Fruit fly (Drosophila melanogaster) whole organism, adult: ENCODE results near the gene SK.

Experiments
- CG11617 ChIP-seq: fragments of 200-800 bp; sonication (Bioruptor generic); optimal IDR thresholded peaks from 2 replicates; lab custom pipeline; 2017; ENCODE audit warnings: mild to moderate bottlenecking, missing biosample characterization, missing genetic modification reagents, missing genetic modification characterization
- CG12768 ChIP-seq: fragments of 200-800 bp; sonication (Bioruptor generic); optimal IDR thresholded peaks from 2 replicates; lab custom pipeline; 2017; ENCODE audit warnings: missing biosample characterization, missing genetic modification characterization, mild to moderate bottlenecking, moderate library complexity, missing genetic modification reagents
- CG14711 ChIP-seq: fragments of 200-800 bp; sonication (Bioruptor generic); optimal IDR thresholded peaks from 2 replicates; lab custom pipeline; 2018; ENCODE audit warnings: missing biosample characterization, mild to moderate bottlenecking, missing genetic modification characterization, moderate library complexity
- CG1620 ChIP-seq: fragments of 200-800 bp; sonication (Bioruptor generic); optimal IDR thresholded peaks from 2 replicates; lab custom pipeline; 2016; ENCODE audit warnings: missing biosample characterization, missing genetic modification characterization
- CG33017 ChIP-seq: fragments of 200-800 bp; sonication (Bioruptor generic); optimal IDR thresholded peaks from 2 replicates; lab custom pipeline; 2018; ENCODE audit warnings: missing biosample characterization, mild to moderate bottlenecking, missing genetic modification characterization, moderate library complexity
- CG5204 ChIP-seq: fragments of 200-800 bp; sonication (Bioruptor generic); optimal IDR thresholded peaks from 2 replicates; lab custom pipeline; 2016; ENCODE audit warnings: missing biosample characterization, missing genetic modification characterization
- CG7045 ChIP-seq: fragments of 200-800 bp; sonication (Bioruptor generic); optimal IDR thresholded peaks from 2 replicates; lab custom pipeline; 2017; ENCODE audit warnings: missing biosample characterization, mild to moderate bottlenecking, missing genetic modification characterization
- CG7101 ChIP-seq: fragments of 200-800 bp; sonication (Bioruptor generic); optimal IDR thresholded peaks from 2 replicates; lab custom pipeline; 2018; ENCODE audit warnings: missing biosample characterization, mild to moderate bottlenecking, missing genetic modification characterization, moderate library complexity
- Clk ChIP-seq: fragments of 200-800 bp; sonication (Bioruptor generic); optimal IDR thresholded peaks from 2 replicates; lab custom pipeline; 2017; ENCODE audit warnings: missing biosample characterization, missing genetic modification characterization
- Crg-1 ChIP-seq: fragments of 200-800 bp; sonication (Bioruptor generic); optimal IDR thresholded peaks from 2 replicates; lab custom pipeline; 2016; ENCODE audit warnings: missing biosample characterization, missing genetic modification characterization
- Hr96 ChIP-seq: fragments of 200-800 bp; sonication (Bioruptor generic); optimal IDR thresholded peaks from 2 replicates; lab custom pipeline; 2016; ENCODE audit warnings: missing biosample characterization, missing genetic modification characterization
- Mnt ChIP-seq: fragments of 200-800 bp; sonication (Bioruptor generic); optimal IDR thresholded peaks from 2 replicates; lab custom pipeline; 2016; ENCODE audit warnings: missing biosample characterization, mild to moderate bottlenecking, missing genetic modification characterization
- bab1 ChIP-seq: fragments of 200-800 bp; sonication (Bioruptor generic); optimal IDR thresholded peaks from 3 replicates; lab custom pipeline; 2019; ENCODE audit warnings: missing biosample characterization, mild to moderate bottlenecking, missing genetic modification characterization, moderate library complexity
- cic ChIP-seq: fragments of 200-800 bp; sonication (Bioruptor generic); optimal IDR thresholded peaks from 2 replicates; lab custom pipeline; 2017; ENCODE audit warnings: missing biosample characterization, mild to moderate bottlenecking, missing genetic modification characterization, moderate library complexity
- cnc ChIP-seq, 2 experiments: fragments of >200 bp; optimal IDR thresholded peaks; 2 replicates each; lab custom pipeline; 2017
- kay ChIP-seq: fragments of 200-800 bp; sonication (Bioruptor generic); peaks from one replicate; lab custom pipeline; 2016; ENCODE audit warnings: missing biosample characterization, missing genetic modification characterization, borderline replicate concordance
- ovo ChIP-seq: fragments of 200-800 bp; sonication (Bioruptor generic); optimal IDR thresholded peaks from 2 replicates; lab custom pipeline; 2016; ENCODE audit warnings: missing biosample characterization, missing genetic modification characterization
- pad ChIP-seq: fragments of 200-800 bp; sonication (Bioruptor generic); optimal IDR thresholded peaks from 3 replicates; lab custom pipeline; 2017; ENCODE audit warnings: missing biosample characterization, missing genetic modification characterization, mild to moderate bottlenecking, moderate library complexity, missing genetic modification reagents
- tj ChIP-seq: fragments of 200-800 bp; sonication (Bioruptor generic); optimal IDR thresholded peaks from 3 replicates; lab custom pipeline; 2017; ENCODE audit warnings: missing biosample characterization, mild to moderate bottlenecking, missing genetic modification characterization, moderate library complexity
- toe ChIP-seq: fragments of 200-800 bp; sonication (Bioruptor generic); optimal IDR thresholded peaks from 2 replicates; lab custom pipeline; 2016; ENCODE audit warnings: missing biosample characterization, missing genetic modification characterization

SK gene

DNA sequence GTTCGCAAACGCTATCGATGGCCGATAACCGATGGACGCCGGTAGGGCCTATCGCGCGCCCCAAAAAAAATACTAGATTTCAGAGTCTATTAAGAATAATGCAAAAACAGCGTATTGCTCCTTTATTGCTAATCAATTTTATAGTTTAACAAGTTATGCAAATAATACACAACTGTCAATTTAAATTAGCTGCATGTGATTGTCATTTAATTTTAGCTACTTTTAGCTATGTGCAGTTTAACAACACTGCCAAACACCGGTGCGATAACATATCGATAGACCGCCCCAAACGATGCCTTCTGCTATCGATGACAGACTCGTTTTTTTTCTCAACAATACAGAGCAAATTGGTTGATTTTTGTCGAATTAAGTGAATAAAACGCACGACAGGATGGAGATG is 31.1 kb upstream of the SK start, which contains the start of the genes Cdk7 and snf:
Gene Cdk7, minus strand, starts transcription at position 21 of the 400 bp plus-strand sequence.
Gene snf, plus strand, starts transcription at position 280 of the 400 bp plus-strand sequence.
- peak; percentile 32 for TF ChIP-seq CG7101
- TF ChIP-seq CG12768 (GFP tag; lab: Kevin White, UChicago) = no peak
- TF ChIP-seq toe (GFP tag; lab: Kevin White, UChicago) = peak; percentile 40
- TF ChIP-seq cnc (optimal IDR thresholded peaks at IDR 0.05; lab: Kevin White, UChicago) = no peak
- TF ChIP-seq CG5204 (GFP tag; lab: Kevin White, UChicago) = no peak
- peak; percentile 45 for TF ChIP-seq pad (GFP tag; lab: Kevin White, UChicago)
- peak; percentile 35 for TF ChIP-seq bab1
- TF ChIP-seq ovo (GFP tag; lab: Kevin White, UChicago) = peak; percentile 46
- peak; percentile 36 for TF ChIP-seq Hr96 (GFP tag; lab: Kevin White, UChicago)
- no peak for TF ChIP-seq cic
- TF ChIP-seq CG11617 (GFP tag; lab: Kevin White, UChicago) = peak; percentile 0
- peak; percentile 36 for TF ChIP-seq Mnt (GFP tag; lab: Kevin White, UChicago)
- peak; percentile 19 for TF ChIP-seq CG14711
- TF ChIP-seq CG1620 (GFP tag; lab: Kevin White, UChicago) = peak; percentile 37
- TF ChIP-seq CG33017 (tag; lab: Kevin White, UChicago) = no peak
- TF ChIP-seq Clk (GFP tag; lab: Kevin White, UChicago) = no peak
- TF ChIP-seq CG7045 (GFP tag; lab: Kevin White, UChicago) = no peak
- peak; percentile 23 for TF ChIP-seq tj (GFP tag; lab: Kevin White, UChicago)
- TF ChIP-seq Crg-1 (GFP tag; lab: Kevin White, UChicago) = peak; percentile 64
- TF ChIP-seq kay = no peak

DNA sequence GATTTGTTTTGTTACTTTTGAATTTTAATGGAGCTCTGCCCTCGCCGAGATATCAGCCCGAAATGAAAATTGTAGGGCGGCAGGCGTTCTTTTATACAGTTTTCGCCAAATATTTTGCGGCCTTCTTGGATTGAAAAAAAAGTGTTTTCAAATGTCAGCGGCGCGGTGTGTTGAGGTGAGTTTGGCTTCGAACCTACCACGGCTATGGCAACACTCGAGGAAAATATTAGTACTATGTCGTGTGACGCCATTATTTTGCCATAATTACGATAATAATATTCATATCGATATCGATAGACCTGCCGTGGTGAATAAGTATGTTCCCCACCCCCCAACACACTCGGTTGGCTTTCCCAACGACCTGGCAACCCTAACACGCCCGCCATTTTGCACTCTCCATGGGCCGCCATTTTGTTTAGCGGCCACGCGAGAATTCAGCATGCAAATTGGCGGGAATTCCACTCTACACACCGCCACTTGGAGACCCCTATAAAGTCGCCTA is 28.1 kb upstream of the SK start, which contains the start of the genes TrxT and dhd:
Gene TrxT, minus strand, starts transcription at position 51 of the 502 bp plus-strand sequence.
Gene dhd, plus strand, starts transcription at position 334 of the 502 bp plus-strand sequence.
- TF ChIP-seq CG5204 (GFP tag; lab: Kevin White, UChicago) (no peak), Mnt (GFP tag; lab: Kevin White, UChicago) (peak; percentile 44), bab1 (peak; percentile 9), kay (no peak), Crg-1 (GFP tag; lab: Kevin White, UChicago) (no peak), pad (GFP tag; lab: Kevin White, UChicago) (peak; percentile 81), cic (no peak), CG1620 (GFP tag; lab: Kevin White, UChicago) (peak; percentile 2), CG33017 (tag; lab: Kevin White, UChicago) (no peak), cnc (optimal IDR thresholded peaks at IDR 0.05; lab: Kevin White, UChicago) (no peak), ovo (GFP tag; lab: Kevin White, UChicago) (peak; percentile 38), CG7101 (peak; percentile 43), toe (GFP tag; lab: Kevin White, UChicago) (no peak), CG14711 (peak; percentile 85), Clk (GFP tag; lab: Kevin White, UChicago) (no peak), Hr96 (GFP tag; lab: Kevin White, UChicago) (no peak), CG12768 (GFP tag; lab: Kevin White, UChicago) (no peak), tj (GFP tag; lab: Kevin White, UChicago) (no peak), CG11617 (GFP tag; lab: Kevin White, UChicago) (no peak), CG7045 (GFP tag; lab: Kevin White, UChicago) (no peak)

DNA sequence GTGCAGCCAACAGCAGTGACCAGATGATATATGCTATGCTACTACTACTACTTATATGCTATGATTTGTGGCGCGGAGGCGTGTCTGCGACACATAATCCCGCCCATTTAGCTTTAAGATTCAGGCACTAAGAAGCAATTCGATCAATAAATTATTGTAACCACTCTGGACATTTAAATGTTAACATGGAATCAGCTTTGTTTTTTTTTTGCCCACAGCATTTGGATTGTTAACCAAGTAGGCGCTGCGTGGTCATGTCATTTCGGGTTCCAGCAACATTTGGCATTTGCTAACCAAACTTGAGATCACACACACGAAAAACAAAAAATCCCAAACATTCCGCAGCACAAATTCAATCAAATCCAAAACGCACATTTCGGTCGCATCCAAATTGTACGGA is 27.1 kb upstream of the SK start, which contains the start of gene CG4198:
Gene CG4198, plus strand, starts transcription at position 301 of the 400 bp plus-strand sequence.
- TF ChIP-seq pad (GFP tag; lab: Kevin White, UChicago) (no peak), ovo (GFP tag; lab: Kevin White, UChicago) (no peak), CG33017 (tag; lab: Kevin White, UChicago) (no peak), CG14711 (no peak), cic (no peak), CG7101 (no peak), kay (no peak), Hr96 (GFP tag; lab: Kevin White, UChicago) (no peak), Clk (GFP tag; lab: Kevin White, UChicago) (no peak), Crg-1 (GFP tag; lab: Kevin White, UChicago) (no peak), CG5204 (GFP tag; lab: Kevin White, UChicago) (no peak), tj (GFP tag; lab: Kevin White, UChicago) (no peak), cnc (optimal IDR thresholded peaks at IDR 0.05; lab: Kevin White, UChicago) (no peak), bab1 (no peak), CG1620 (GFP tag; lab: Kevin White, UChicago) (no peak), CG7045 (GFP tag; lab: Kevin White, UChicago) (no peak)

DNA sequence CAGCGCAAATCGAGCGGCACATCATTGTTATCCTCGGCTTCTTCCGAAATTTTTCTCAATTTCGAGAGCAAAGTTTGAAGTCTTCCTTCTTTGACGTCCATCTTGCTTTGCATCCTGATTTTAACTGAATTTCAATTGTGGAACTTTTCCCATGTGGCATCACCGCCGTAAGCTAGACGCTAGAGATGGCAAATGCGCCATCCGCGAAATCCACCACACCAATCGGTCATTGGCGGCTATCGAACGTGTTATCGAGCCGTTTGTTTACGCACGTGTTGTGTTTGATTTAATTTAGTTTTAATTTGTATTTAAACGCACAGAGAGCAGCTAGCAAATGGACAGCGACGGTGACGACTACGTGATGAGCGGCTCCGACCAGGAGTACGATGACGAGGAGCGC is 22.9 kb upstream of the SK start, which contains the start of the genes CG15930 and Sas10:
Gene CG15930, minus strand, starts transcription at position 126 of the 400 bp plus-strand sequence.
Gene Sas10, plus strand, starts transcription at position 240 of the 400 bp plus-strand sequence.
- TF ChIP-seq Mnt (GFP tag; lab: Kevin White, UChicago) (peak; percentile 87), Clk (GFP tag; lab: Kevin White, UChicago) (no peak)

DNA sequence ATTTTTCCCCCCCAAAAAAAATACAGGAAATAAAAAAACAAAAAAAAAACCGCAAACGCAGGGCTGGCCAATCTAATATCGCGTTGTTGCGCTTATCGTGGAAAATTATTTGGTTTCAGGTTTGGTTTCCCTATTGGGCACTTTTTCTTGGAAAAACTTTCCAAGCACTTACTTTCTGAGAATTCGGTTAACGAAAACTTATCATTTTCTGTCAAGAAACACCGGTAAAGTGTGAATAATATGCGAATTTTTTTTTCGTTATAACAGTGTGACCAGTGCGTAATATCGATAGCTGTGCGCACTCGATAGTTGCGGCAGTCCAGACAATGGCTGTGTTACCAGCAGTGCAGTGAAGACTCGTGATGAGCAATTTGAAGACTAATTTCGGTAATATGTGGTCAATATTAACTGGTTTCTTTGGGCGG is 17.6 kb upstream of the SK start, which contains the start of gene Rnp4F:
Gene Rnp4F, minus strand, starts transcription at position 238 of the 425 bp plus-strand sequence.
- TF ChIP-seq cic = no peak
- peak; percentile 85 for TF ChIP-seq CG1620 (GFP tag; lab: Kevin White, UChicago)
- TF ChIP-seq bab1 = peak; percentile 85
- TF ChIP-seq Hr96 (GFP tag; lab: Kevin White, UChicago) = peak; percentile 91
- peak; percentile 77 for TF ChIP-seq ovo (GFP tag; lab: Kevin White, UChicago)
- peak; percentile 58 for TF ChIP-seq CG14711
- peak; percentile 3 for TF ChIP-seq CG33017 (tag; lab: Kevin White, UChicago)
- TF ChIP-seq CG11617 (GFP tag; lab: Kevin White, UChicago) = peak; percentile 87
- peak; percentile 50 for TF ChIP-seq CG12768 (GFP tag; lab: Kevin White, UChicago)
- TF ChIP-seq tj (GFP tag; lab: Kevin White, UChicago) = peak; percentile 73
- TF ChIP-seq kay = no peak
- peak; percentile 77 for TF ChIP-seq pad (GFP tag; lab: Kevin White, UChicago)
- peak; percentile 64 for TF ChIP-seq CG5204 (GFP tag; lab: Kevin White, UChicago)
- TF ChIP-seq Mnt (GFP tag; lab: Kevin White, UChicago) = peak; percentile 84
- TF ChIP-seq toe (GFP tag; lab: Kevin White, UChicago) = peak; percentile 81
- peak; percentile 34 for TF ChIP-seq Clk (GFP tag; lab: Kevin White, UChicago)
- TF ChIP-seq cnc (optimal IDR thresholded peaks at IDR 0.05; lab: Kevin White, UChicago) = no peak
- TF ChIP-seq CG7101 = peak; percentile 78
- peak; percentile 28 for TF ChIP-seq CG7045 (GFP tag; lab: Kevin White, UChicago)
- peak; percentile 75 for TF ChIP-seq Crg-1 (GFP tag; lab: Kevin White, UChicago)
